Worm (Caenorhabditis elegans) whole organism, mixed stage, embryonic: ENCODE measurements around the gene ZC266.1.

Source experiments
- blmp-1 ChIP-seq: fragments of 150-350 bp; optimal IDR thresholded peaks from 2 replicates; lab custom pipeline; 2014; ENCODE audit warnings: missing biosample characterization, missing genetic modification characterization
- ceh-43 ChIP-seq: fragments of 200-800 bp; sonication (Bioruptor generic); optimal IDR thresholded peaks from 2 replicates; lab custom pipeline; 2018; ENCODE audit warnings: mild to moderate bottlenecking, missing genetic modification characterization, moderate library complexity, missing compliant biosample characterization
- ceh-83 ChIP-seq: fragments of 200-800 bp; sonication (Bioruptor generic); optimal IDR thresholded peaks from 2 replicates; lab custom pipeline; 2018; ENCODE audit warnings: mild to moderate bottlenecking, missing genetic modification characterization, missing compliant biosample characterization
- ham-2 ChIP-seq: fragments of 200-800 bp; sonication (Bioruptor generic); optimal IDR thresholded peaks from 2 replicates; lab custom pipeline; 2018; ENCODE audit warnings: mild to moderate bottlenecking, missing genetic modification characterization, missing compliant biosample characterization
- lin-13 ChIP-seq: fragments of 150-350 bp; optimal IDR thresholded peaks from 2 replicates; lab custom pipeline; 2014; ENCODE audit warnings: missing biosample characterization, missing genetic modification characterization
- lin-32 ChIP-seq: fragments of 200-800 bp; sonication (Bioruptor generic); optimal IDR thresholded peaks from 2 replicates; lab custom pipeline; 2018; ENCODE audit warnings: mild to moderate bottlenecking, missing genetic modification characterization, missing compliant biosample characterization
- mep-1 ChIP-seq: fragments of 150-350 bp; optimal IDR thresholded peaks from 2 replicates; lab custom pipeline; 2017; ENCODE audit warnings: missing biosample characterization, missing genetic modification reagents, missing genetic modification characterization, inconsistent platforms
- nhr-12 ChIP-seq: fragments of 150-350 bp; optimal IDR thresholded peaks from 2 replicates; lab custom pipeline; 2014; ENCODE audit warnings: missing biosample characterization, missing genetic modification characterization
- nhr-237 ChIP-seq: fragments of 150-350 bp; optimal IDR thresholded peaks from 2 replicates; lab custom pipeline; 2014; ENCODE audit warnings: missing biosample characterization, missing genetic modification characterization
- nhr-28 ChIP-seq: fragments of 150-350 bp; optimal IDR thresholded peaks from 2 replicates; lab custom pipeline; 2014; ENCODE audit warnings: missing biosample characterization, missing genetic modification characterization
- snpc-4 ChIP-seq: fragments of 150-350 bp; optimal IDR thresholded peaks from 2 replicates; lab custom pipeline; 2014; ENCODE audit warnings: missing biosample characterization, missing genetic modification characterization
- unc-62 ChIP-seq: fragments of 150-350 bp; optimal IDR thresholded peaks from 2 replicates; lab custom pipeline; 2014; ENCODE audit warnings: missing biosample characterization, missing genetic modification reagents, missing genetic modification characterization
- ztf-11 ChIP-seq: fragments of 150-350 bp; optimal IDR thresholded peaks from 2 replicates; lab custom pipeline; 2014; ENCODE audit warnings: missing biosample characterization, missing genetic modification characterization

DNA sequence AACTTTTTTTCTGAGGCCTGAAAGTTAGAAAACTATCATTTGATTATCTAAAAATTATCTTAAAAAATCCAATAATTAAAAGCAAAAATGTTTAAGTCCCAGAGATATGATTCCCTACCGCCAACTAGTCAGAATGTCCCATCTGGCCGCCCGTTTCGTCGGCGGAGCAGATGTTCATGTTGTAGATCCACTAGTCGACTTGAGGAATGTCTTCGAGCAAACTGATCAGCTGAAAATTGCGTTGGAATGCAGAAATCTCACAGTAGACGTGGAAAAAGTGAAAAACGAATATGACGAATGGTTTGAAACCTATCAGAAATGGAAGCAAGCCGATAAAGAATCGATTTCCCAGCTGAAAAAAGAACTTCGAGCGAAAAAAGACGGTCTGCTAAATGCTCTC lies 10.9 kb downstream of the ZC266.1 start, which contains the start of gene K03B4.1:
- TF ChIP-seq mep-1 (tag; lab: Kevin White, UChicago) (no peak), lin-13 (tag; lab: Kevin White, UChicago) (no peak), unc-62 (GFP tag; lab: Kevin White, UChicago) (no peak), blmp-1 (tag; lab: Kevin White, UChicago) (no peak), nhr-237 (tag; lab: Kevin White, UChicago) (no peak), ceh-43 (GFP tag; lab: Kevin White, UChicago) (no peak), lin-32 (no peak), ceh-83 (GFP tag; lab: Kevin White, UChicago) (no peak), snpc-4 (tag; lab: Kevin White, UChicago) (no peak), nhr-28 (tag; lab: Kevin White, UChicago) (no peak), nhr-12 (no peak), ham-2 (no peak), ztf-11 (tag; lab: Kevin White, UChicago) (no peak)
